Worm (Caenorhabditis elegans) whole organism, L4 larva: ENCODE data around the gene ubc-13.

ENCODE experiments used
- F26F4.8 ChIP-seq: fragments of 200-800 bp; sonication (Bioruptor generic); conservative IDR thresholded peaks from 2 replicates; pipeline ENCODE4 v1.3.6; 2022; ENCODE audit warnings: missing genetic modification characterization, missing compliant biosample characterization
- F44E2.7 ChIP-seq: fragments of 200-800 bp; sonication (Bioruptor generic); IDR thresholded peaks from 2 replicates; pipeline ENCODE4 v2.1.2; 2022; ENCODE audit warnings: missing genetic modification characterization, missing compliant biosample characterization
- F49E8.2 ChIP-seq: sonication (generic microtip); optimal IDR thresholded peaks from 2 replicates; lab custom pipeline; 2016; ENCODE audit warnings: missing compliant biosample characterization, mild to moderate bottlenecking, missing genetic modification characterization, borderline replicate concordance
- Y75B8A.6 ChIP-seq: fragments of 200-800 bp; sonication (Bioruptor generic); IDR thresholded peaks from 2 replicates; pipeline ENCODE4 v1.3.6; 2022; ENCODE audit warnings: missing genetic modification reagents, missing genetic modification characterization, missing compliant biosample characterization
- aha-1 ChIP-seq: fragments of 150-350 bp; peaks from one replicate; lab custom pipeline; 2014; ENCODE audit warnings: missing biosample characterization, missing genetic modification characterization
- ceh-20 ChIP-seq: fragments of 200-800 bp; sonication (Bioruptor generic); IDR thresholded peaks from 2 replicates; pipeline ENCODE4 v1.3.6; 2022; ENCODE audit warnings: missing genetic modification reagents, missing genetic modification characterization, missing compliant biosample characterization
- ceh-32 ChIP-seq: sonication (generic microtip); optimal IDR thresholded peaks from 2 replicates; lab custom pipeline; 2016; ENCODE audit warnings: mild to moderate bottlenecking, missing genetic modification characterization, missing compliant biosample characterization; ENCODE audit not compliant: poor library complexity
- ceh-82 ChIP-seq: sonication (generic microtip); optimal IDR thresholded peaks from 2 replicates; lab custom pipeline; 2017; ENCODE audit warnings: missing biosample characterization, missing genetic modification characterization
- ces-1 ChIP-seq: fragments of 150-350 bp; sonication (generic microtip); optimal IDR thresholded peaks from 4 replicates; lab custom pipeline; 2014; ENCODE audit warnings: missing biosample characterization, missing genetic modification reagents, missing genetic modification characterization
- daf-12 ChIP-seq: fragments of 150-350 bp; optimal IDR thresholded peaks from 2 replicates; lab custom pipeline; 2014; ENCODE audit warnings: missing biosample characterization, missing genetic modification reagents, missing genetic modification characterization
- daf-16 ChIP-seq, 3 experiments: sonication (generic microtip); optimal IDR thresholded peaks; 2 replicates each; lab custom pipeline; 2016 to 2017; ENCODE audit warnings: missing genetic modification characterization in 3 of 3, missing genetic modification reagents in 3 of 3, mild to moderate bottlenecking in 2 of 3, missing compliant biosample characterization in 2 of 3, missing biosample characterization in 1 of 3, moderate library complexity in 1 of 3
- dmd-6 ChIP-seq: fragments of 200-800 bp; sonication (Bioruptor generic); IDR thresholded peaks from 2 replicates; pipeline ENCODE4 v1.3.6; 2022; ENCODE audit warnings: missing genetic modification reagents, missing genetic modification characterization, missing compliant biosample characterization
- dve-1 ChIP-seq: sonication (generic microtip); optimal IDR thresholded peaks from 2 replicates; lab custom pipeline; 2017; ENCODE audit warnings: antibody characterized with exemption, mild to moderate bottlenecking, missing genetic modification characterization, missing compliant biosample characterization; ENCODE audit not compliant: insufficient read depth
- egl-43 ChIP-seq: fragments of 200-800 bp; sonication (Bioruptor generic); IDR thresholded peaks from 2 replicates; pipeline ENCODE4 v1.3.6; 2022; ENCODE audit warnings: missing genetic modification reagents, missing genetic modification characterization, missing compliant biosample characterization
- fkh-10 ChIP-seq: fragments of 150-350 bp; optimal IDR thresholded peaks from 2 replicates; lab custom pipeline; 2014; ENCODE audit warnings: missing biosample characterization, missing genetic modification reagents, missing genetic modification characterization
- hif-1 ChIP-seq, 2 experiments: sonication (generic microtip); optimal IDR thresholded peaks; 2 replicates each; lab custom pipeline; 2016 to 2017; ENCODE audit warnings: missing compliant biosample characterization in 2 of 2, missing genetic modification characterization in 2 of 2, missing genetic modification reagents in 2 of 2, missing genotype in 2 of 2, mild to moderate bottlenecking in 1 of 2
- hlh-11 ChIP-seq: fragments of 200-800 bp; sonication (Bioruptor generic); optimal IDR thresholded peaks from 2 replicates; lab custom pipeline; 2018; ENCODE audit warnings: mild to moderate bottlenecking, missing genetic modification characterization, missing compliant biosample characterization
- lin-38 ChIP-seq: fragments of 200-800 bp; sonication (Bioruptor generic); IDR thresholded peaks from 2 replicates; pipeline ENCODE4 v1.3.6; 2022; ENCODE audit warnings: missing genetic modification reagents, missing genetic modification characterization, missing compliant biosample characterization
- lin-39 ChIP-seq: fragments of 150-350 bp; optimal IDR thresholded peaks from 2 replicates; lab custom pipeline; 2014; ENCODE audit warnings: missing biosample characterization, missing genetic modification reagents, missing genetic modification characterization
- mdt-29 ChIP-seq: fragments of 200-800 bp; sonication (Bioruptor generic); IDR thresholded peaks from 2 replicates; pipeline ENCODE4 v1.3.6; 2022; ENCODE audit warnings: missing genetic modification reagents, missing genetic modification characterization, missing compliant biosample characterization
- mep-1 ChIP-seq: fragments of 150-350 bp; sonication (generic microtip); optimal IDR thresholded peaks from 3 replicates; lab custom pipeline; 2014; ENCODE audit warnings: missing biosample characterization, missing genetic modification characterization
- mes-2 ChIP-seq: sonication (generic microtip); optimal IDR thresholded peaks from 2 replicates; lab custom pipeline; 2016; ENCODE audit warnings: missing genotype, mild to moderate bottlenecking, missing genetic modification characterization, missing compliant biosample characterization; ENCODE audit not compliant: poor library complexity, severe bottlenecking
- nhr-11 ChIP-seq: fragments of 150-350 bp; optimal IDR thresholded peaks from 2 replicates; lab custom pipeline; 2014; ENCODE audit warnings: missing biosample characterization, missing genetic modification characterization
- nhr-25 ChIP-seq: sonication (generic microtip); optimal IDR thresholded peaks from 2 replicates; lab custom pipeline; 2017; ENCODE audit warnings: missing genetic modification characterization, mild to moderate bottlenecking, missing compliant biosample characterization, antibody characterized with exemption, moderate library complexity, borderline replicate concordance; ENCODE audit not compliant: insufficient read depth
- nhr-28 ChIP-seq: fragments of 150-350 bp; optimal IDR thresholded peaks from 2 replicates; lab custom pipeline; 2014; ENCODE audit warnings: missing biosample characterization, missing genetic modification characterization
- nhr-48 ChIP-seq: sonication (generic microtip); optimal IDR thresholded peaks from 2 replicates; lab custom pipeline; 2016; ENCODE audit warnings: mild to moderate bottlenecking, missing genetic modification characterization, missing compliant biosample characterization
- nhr-76 ChIP-seq: fragments of 150-350 bp; optimal IDR thresholded peaks from 2 replicates; lab custom pipeline; 2014; ENCODE audit warnings: missing biosample characterization, missing genetic modification characterization
- pha-4 ChIP-seq, 2 experiments: fragments of 150-350 bp in 1 of 2; fragments of 200-800 bp in 1 of 2; sonication (Bioruptor generic) in 1 of 2; IDR thresholded peaks in 1 of 2; optimal IDR thresholded peaks in 1 of 2; 2 replicates each; pipeline versions ENCODE4 v1.3.6 to Lab custom; 2014 to 2022; ENCODE audit warnings: missing genetic modification characterization in 2 of 2, missing genetic modification reagents in 2 of 2, missing biosample characterization in 1 of 2, missing compliant biosample characterization in 1 of 2
- php-3 ChIP-seq: fragments of 200-800 bp; sonication (Bioruptor generic); IDR thresholded peaks from 2 replicates; pipeline ENCODE4 v1.3.6; 2022; ENCODE audit warnings: missing genetic modification reagents, missing genetic modification characterization, missing compliant biosample characterization
- set-16 ChIP-seq: fragments of 200-800 bp; sonication (Bioruptor generic); IDR thresholded peaks from 2 replicates; pipeline ENCODE4 v1.3.6; 2022; ENCODE audit warnings: missing genetic modification reagents, missing genetic modification characterization, missing compliant biosample characterization
- snpc-1.2 ChIP-seq: fragments of 200-800 bp; sonication (Bioruptor generic); IDR thresholded peaks from 2 replicates; pipeline ENCODE4 v1.3.6; 2022; ENCODE audit warnings: missing genetic modification reagents, missing genetic modification characterization, missing compliant biosample characterization
- spr-1 ChIP-seq: sonication (generic microtip); optimal IDR thresholded peaks from 2 replicates; lab custom pipeline; 2016; ENCODE audit warnings: mild to moderate bottlenecking, missing genetic modification characterization, missing compliant biosample characterization
- tag-97 ChIP-seq: fragments of 200-800 bp; sonication (Bioruptor generic); IDR thresholded peaks from 2 replicates; pipeline ENCODE4 v1.3.6; 2022; ENCODE audit warnings: missing genetic modification characterization, missing compliant biosample characterization
- tra-1 ChIP-seq: fragments of 200-800 bp; sonication (Bioruptor generic); IDR thresholded peaks from 2 replicates; pipeline ENCODE4 v1.3.6; 2022; ENCODE audit warnings: missing genetic modification reagents, missing genetic modification characterization, missing compliant biosample characterization
- unc-130 ChIP-seq: sonication (generic microtip); optimal IDR thresholded peaks from 2 replicates; lab custom pipeline; 2016; ENCODE audit warnings: missing genetic modification reagents, missing genetic modification characterization, missing compliant biosample characterization
- unc-62 ChIP-seq, 3 experiments: fragments of 150-350 bp in 1 of 3; sonication (generic microtip); optimal IDR thresholded peaks in 2 of 3; peaks in 1 of 3; 1 replicate in 1 of 3; 2 replicates in 2 of 3; lab custom pipeline; 2014 to 2017; ENCODE audit warnings: missing biosample characterization in 3 of 3, missing genetic modification characterization in 3 of 3, missing genetic modification reagents in 3 of 3, missing genotype in 1 of 3
- vab-7 ChIP-seq: fragments of 200-800 bp; sonication (Bioruptor generic); IDR thresholded peaks from 2 replicates; pipeline ENCODE4 v1.3.6; 2022; ENCODE audit warnings: missing genetic modification reagents, missing genetic modification characterization, missing compliant biosample characterization
- zfp-3 ChIP-seq: fragments of 200-800 bp; sonication (Bioruptor generic); conservative IDR thresholded peaks from 2 replicates; pipeline ENCODE4 v1.3.6; 2022; ENCODE audit warnings: missing genetic modification reagents, missing genetic modification characterization, missing compliant biosample characterization

ubc-13 gene

ce11 chrIV:2892787-2893485 is 32.6 kb downstream of the ubc-13 start:
- TF ChIP-seq mes-2 (tag; lab: Kevin White, UChicago) (peak; percentile 5), daf-16 (GFP tag; optimal IDR thresholded peaks at IDR 0.05; lab: Kevin White, UChicago) (no peak), daf-16 (tag; optimal IDR thresholded peaks at IDR 0.05; lab: Kevin White, UChicago) (peak; percentile 10), tag-97 (GFP tag; lab: Robert Waterston, UW) (no peak)

- TF ChIP-seq lin-38 (GFP tag; lab: Robert Waterston, UW) (0 out of 2 replicates have a peak, but pooled peaks have one; percentile 20), daf-16 (GFP tag; optimal IDR thresholded peaks at IDR 0.05; lab: Kevin White, UChicago) (no peak), daf-16 (tag; optimal IDR thresholded peaks at IDR 0.05; lab: Kevin White, UChicago) (peak; percentile 83), nhr-28 (tag; lab: Kevin White, UChicago) (peak; percentile 22), unc-62 (GFP tag; optimal IDR thresholded peaks at IDR 0.05 in 1 of 2; lab: Kevin White, UChicago) (peak in 1 of 2 experiments; percentile 28), unc-62 (tag; optimal IDR thresholded peaks at IDR 0.05; lab: Kevin White, UChicago) (no peak), spr-1 (no peak), hlh-11 (peak; percentile 1), dve-1 (peak; percentile 39), dmd-6 (peak; percentile 14; the same call in 1 of the 2 replicates), zfp-3 (GFP tag; lab: Robert Waterston, UW) (no peak)
Observed at ce11 chrIV:2892395-2892786, 33.1 kb downstream of the ubc-13 start, which contains the start of gene Y54G2A.18. Gene Y54G2A.18, minus strand, starts transcription at chrIV:2892495.

ce11 chrIV:2891535-2892233 is 33.8 kb downstream of the ubc-13 start:
- TF ChIP-seq ceh-32 (no peak), mep-1 (tag; lab: Kevin White, UChicago) (peak; percentile 34), php-3 (0 out of 2 replicates have a peak, but pooled peaks have one; percentile 29), F49E8.2 (peak; percentile 57), lin-38 (GFP tag; lab: Robert Waterston, UW) (peak; percentile 55; the same call in 1 of the 2 replicates), daf-16 (GFP tag; optimal IDR thresholded peaks at IDR 0.05; lab: Kevin White, UChicago) (no peak), daf-16 (tag; optimal IDR thresholded peaks at IDR 0.05; lab: Kevin White, UChicago) (peak; percentile 1), zfp-3 (GFP tag; lab: Robert Waterston, UW) (0 out of 2 replicates have a peak, but pooled peaks have one; percentile 11), aha-1 (tag; lab: Kevin White, UChicago) (peak; percentile 58), egl-43 (GFP tag; lab: Robert Waterston, UW) (0 out of 2 replicates have a peak, but pooled peaks have one; percentile 15), hif-1 (tag; optimal IDR thresholded peaks at IDR 0.05; lab: Kevin White, UChicago) (no peak), ceh-82 (tag; lab: Kevin White, UChicago) (no peak), tra-1 (0 out of 2 replicates have a peak, but pooled peaks have one; percentile 5), nhr-48 (tag; lab: Kevin White, UChicago) (no peak), set-16 (GFP tag; lab: Robert Waterston, UW) (peak; percentile 70), Y75B8A.6 (no peak), snpc-1.2 (GFP tag; lab: Robert Waterston, UW) (peak; percentile 72), F26F4.8 (GFP tag; lab: Robert Waterston, UW) (peak; percentile 43; the same call in 1 of the 2 replicates)
- TF ChIP-seq, all 104 proteins: peak for 12

ce11 chrIV:2890401-2890952 is 35.0 kb downstream of the ubc-13 start, which contains the start of the genes nprt-1 and dib-1:
Gene nprt-1, minus strand, starts transcription at chrIV:2890451.
Gene dib-1, plus strand, starts transcription at chrIV:2890882.
- TF ChIP-seq tra-1 (no peak), unc-130 (GFP tag; lab: Kevin White, UChicago) (no peak), php-3 (no peak), F44E2.7 (GFP tag; lab: Robert Waterston, UW) (no peak), nhr-25 (tag; lab: Kevin White, UChicago) (no peak), pha-4 (GFP tag; IDR thresholded peaks at IDR 0.05; lab: Robert Waterston, UW) (no peak), pha-4 (tag; optimal IDR thresholded peaks at IDR 0.05; lab: Kevin White, UChicago) (no peak), hif-1 (tag; optimal IDR thresholded peaks at IDR 0.05; lab: Kevin White, UChicago) (no peak), daf-12 (tag; lab: Kevin White, UChicago) (no peak), ces-1 (no peak), nhr-76 (tag; lab: Kevin White, UChicago) (no peak), lin-39 (tag; lab: Kevin White, UChicago) (no peak), mdt-29 (GFP tag; lab: Robert Waterston, UW) (no peak), fkh-10 (GFP tag; lab: Kevin White, UChicago) (no peak), vab-7 (GFP tag; lab: Robert Waterston, UW) (no peak), nhr-11 (no peak), ceh-20 (GFP tag; lab: Robert Waterston, UW) (no peak), nhr-48 (tag; lab: Kevin White, UChicago) (no peak)
